Fruit fly (Drosophila melanogaster) S2 (cell line): ENCODE data around the gene CG42259.

Experiments
- CG8478 ChIP-seq: fragments of >200 bp; optimal IDR thresholded peaks from 2 replicates; lab custom pipeline; 2018
- CTCF ChIP-seq, 2 experiments: fragments of >200 bp; optimal IDR thresholded peaks; 2 replicates each; lab custom pipeline; 2018

DNA sequence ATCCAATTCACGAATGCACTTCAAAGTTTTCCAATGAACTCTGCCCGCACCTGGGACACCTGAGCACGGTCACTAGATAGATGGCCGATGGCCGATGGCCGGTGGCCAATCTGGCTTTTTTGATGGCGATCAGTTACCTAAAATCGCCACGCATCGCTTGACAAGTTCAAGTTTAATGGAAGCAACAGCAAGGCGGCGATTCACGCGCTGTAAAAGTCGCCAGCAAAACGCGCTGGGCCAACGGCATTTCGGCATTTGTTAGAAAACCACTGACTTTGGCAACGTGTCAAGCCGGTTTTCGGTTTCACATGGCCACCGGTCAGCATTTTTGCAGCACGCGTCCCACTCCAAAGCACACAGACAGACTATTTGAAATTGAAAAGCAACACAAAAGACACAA is 48.3 kb downstream of the CG42259 start:
- TF ChIP-seq CTCF (optimal IDR thresholded peaks at IDR 0.05; lab: Kevin White, UChicago) (no peak), CG8478 (lab: Kevin White, UChicago) (no peak)
